Worm (Caenorhabditis elegans): Measurements from ENCODE around the gene set-12.

DNA sequence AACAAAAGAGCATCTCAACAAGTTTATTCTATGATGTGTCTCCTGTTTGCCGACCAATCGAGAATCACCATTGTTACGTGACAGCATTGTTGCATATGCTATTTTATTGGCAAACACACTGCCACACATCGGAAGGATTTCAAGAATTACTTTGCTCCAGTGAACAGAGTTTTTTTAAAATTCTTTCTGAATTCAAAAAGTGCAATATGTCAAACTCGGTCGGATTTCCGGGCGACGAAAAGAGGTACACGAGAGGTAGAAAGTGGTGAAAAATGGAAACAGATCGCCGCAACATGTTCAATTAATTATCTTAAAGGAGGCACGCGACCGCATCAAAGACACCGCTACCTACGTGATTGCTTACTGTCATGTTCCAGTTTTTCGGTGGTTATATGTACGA, 14.0 kb upstream of the set-12 start:
- TF ChIP-seq snpc-4 (tag; optimal IDR thresholded peaks at IDR 0.05) (no peak), jun-1 (tag; optimal IDR thresholded peaks at IDR 0.05) (no peak)

Measured in whole organism, L3 larva.